Fruit fly (Drosophila melanogaster) whole organism, wandering third instar larva: Measurements from ENCODE around the gene Cpr23B.
A peak's percentile ranks its signal among the peaks of the same experiment; 100 is the strongest.

ENCODE experiments used
- Myc ChIP-seq: fragments of >200 bp; optimal IDR thresholded peaks from 2 replicates; lab custom pipeline; 2017
- br ChIP-seq: fragments of 200-800 bp; sonication (Bioruptor generic); optimal IDR thresholded peaks from 2 replicates; lab custom pipeline; 2016; ENCODE audit warnings: missing biosample characterization, missing genetic modification characterization
- ey ChIP-seq: fragments of 200-800 bp; sonication (Bioruptor generic); optimal IDR thresholded peaks from 2 replicates; lab custom pipeline; 2016; ENCODE audit warnings: missing biosample characterization, missing genetic modification characterization
- h ChIP-seq: fragments of 200-800 bp; sonication (Bioruptor generic); optimal IDR thresholded peaks from 3 replicates; lab custom pipeline; 2016; ENCODE audit warnings: missing biosample characterization, mild to moderate bottlenecking, missing genetic modification characterization
- lola ChIP-seq: fragments of >200 bp; optimal IDR thresholded peaks from 2 replicates; lab custom pipeline; 2017; ENCODE audit warnings: missing biosample characterization, missing genetic modification characterization
- pan ChIP-seq: fragments of >200 bp; optimal IDR thresholded peaks from 2 replicates; lab custom pipeline; 2017
- sage ChIP-seq: fragments of 200-800 bp; sonication (Bioruptor generic); optimal IDR thresholded peaks from 2 replicates; lab custom pipeline; 2016; ENCODE audit warnings: missing biosample characterization, mild to moderate bottlenecking, missing genetic modification characterization
- tai ChIP-seq: sonication (Bioruptor generic); optimal IDR thresholded peaks from 2 replicates; lab custom pipeline; 2016; ENCODE audit warnings: missing biosample characterization, missing genetic modification characterization

dm6 chr2L:2855773-2856615 is 17.8 kb downstream of the Cpr23B start, which contains the start of the genes CG3104 and RpS21:
- TF ChIP-seq sage (GFP tag; lab: Kevin White, UChicago) (peak; percentile 52), br (peak; percentile 81), lola (GFP tag; lab: Kevin White, UChicago) (no peak), Myc (lab: Kevin White, UChicago) (peak; percentile 78), tai (peak; percentile 38), h (GFP tag; lab: Kevin White, UChicago) (peak; percentile 84), ey (peak; percentile 73), pan (lab: Kevin White, UChicago) (no peak)
